Worm (Caenorhabditis elegans) whole organism, young adult: ENCODE measurements around the gene tgt-2.

Experiments
- B0019.2 ChIP-seq: fragments of 200-800 bp; sonication (Bioruptor generic); conservative IDR thresholded peaks from 2 replicates; pipeline ENCODE4 v1.3.6; 2022; ENCODE audit warnings: missing genetic modification reagents, missing genetic modification characterization, missing compliant biosample characterization
- B0035.1 ChIP-seq: sonication (generic microtip); optimal IDR thresholded peaks from 2 replicates; lab custom pipeline; 2016; ENCODE audit warnings: missing genetic modification characterization, mild to moderate bottlenecking, missing compliant biosample characterization, missing genotype, missing genetic modification reagents
- C17E4.6 ChIP-seq: fragments of 200-800 bp; sonication (Bioruptor generic); IDR thresholded peaks from 2 replicates; pipeline ENCODE4 v1.3.6; 2022; ENCODE audit warnings: missing genetic modification reagents, missing genetic modification characterization, missing compliant biosample characterization
- F37B4.10 ChIP-seq: fragments of 200-800 bp; sonication (Bioruptor generic); IDR thresholded peaks from 2 replicates; pipeline ENCODE4 v1.3.6; 2022; ENCODE audit warnings: missing genetic modification characterization, missing compliant biosample characterization
- F49E8.2 ChIP-seq: sonication (generic microtip); optimal IDR thresholded peaks from 3 replicates; lab custom pipeline; 2017; ENCODE audit warnings: missing genetic modification characterization, mild to moderate bottlenecking, missing compliant biosample characterization, antibody characterized with exemption, moderate library complexity; ENCODE audit not compliant: insufficient read depth
- K12H6.12 ChIP-seq: fragments of 200-800 bp; sonication (Bioruptor generic); optimal IDR thresholded peaks from 2 replicates; lab custom pipeline; 2018; ENCODE audit warnings: mild to moderate bottlenecking, missing genetic modification characterization, missing compliant biosample characterization
- Y53F4B.3 ChIP-seq: fragments of 200-800 bp; sonication (Bioruptor generic); IDR thresholded peaks from 2 replicates; pipeline ENCODE4 v1.3.6; 2022; ENCODE audit warnings: missing genetic modification reagents, missing genetic modification characterization, missing compliant biosample characterization
- Y53G8AR.9 ChIP-seq: fragments of 200-800 bp; sonication (Bioruptor generic); conservative IDR thresholded peaks from 2 replicates; pipeline ENCODE4 v1.3.6; 2022; ENCODE audit warnings: missing genetic modification reagents, missing genetic modification characterization, missing compliant biosample characterization
- Y56A3A.18 ChIP-seq: fragments of 200-800 bp; sonication (Bioruptor generic); IDR thresholded peaks from 2 replicates; pipeline ENCODE4 v1.3.6; 2022; ENCODE audit warnings: missing genetic modification reagents, missing genetic modification characterization, missing compliant biosample characterization
- ZK185.1 ChIP-seq: sonication (generic microtip); optimal IDR thresholded peaks from 2 replicates; lab custom pipeline; 2016; ENCODE audit warnings: mild to moderate bottlenecking, missing genetic modification characterization, missing compliant biosample characterization; ENCODE audit not compliant: poor library complexity, severe bottlenecking
- akir-1 ChIP-seq: fragments of 200-800 bp; sonication (Bioruptor generic); optimal IDR thresholded peaks from 2 replicates; lab custom pipeline; 2018; ENCODE audit warnings: mild to moderate bottlenecking, missing genetic modification characterization, moderate library complexity, missing compliant biosample characterization
- ama-1 ChIP-seq, 3 experiments: fragments of 150-350 bp in 1 of 3; sonication (generic microtip) in 2 of 3; optimal IDR thresholded peaks; 2 replicates each; lab custom pipeline; 2014 to 2018; ENCODE audit warnings: missing biosample characterization in 2 of 3, missing genetic modification characterization in 2 of 3, missing genetic modification reagents in 2 of 3
- atf-7 ChIP-seq: sonication (generic microtip); optimal IDR thresholded peaks from 2 replicates; lab custom pipeline; 2017; ENCODE audit warnings: mild to moderate bottlenecking, missing genetic modification characterization, missing compliant biosample characterization
- bed-1 ChIP-seq: fragments of 200-800 bp; sonication (Bioruptor generic); IDR thresholded peaks from 2 replicates; pipeline ENCODE4 v1.3.6; 2022; ENCODE audit warnings: missing genetic modification reagents, missing genetic modification characterization, missing compliant biosample characterization
- cebp-1 ChIP-seq, 2 experiments: fragments of 200-800 bp in 1 of 2; sonication (Bioruptor generic) in 1 of 2; sonication (generic microtip) in 1 of 2; IDR thresholded peaks in 1 of 2; optimal IDR thresholded peaks in 1 of 2; 2 replicates each; pipeline versions ENCODE4 v1.3.6 to Lab custom; 2017 to 2022; ENCODE audit warnings: missing compliant biosample characterization in 2 of 2, missing genetic modification characterization in 2 of 2, mild to moderate bottlenecking in 1 of 2, missing genetic modification reagents in 1 of 2, moderate library complexity in 1 of 2
- ceh-100 ChIP-seq: fragments of 200-800 bp; sonication (Bioruptor generic); IDR thresholded peaks from 2 replicates; pipeline ENCODE4 v1.3.6; 2022; ENCODE audit warnings: missing genetic modification reagents, missing genetic modification characterization, missing compliant biosample characterization
- ceh-27 ChIP-seq: fragments of 200-800 bp; sonication (Bioruptor generic); optimal IDR thresholded peaks from 2 replicates; lab custom pipeline; 2018; ENCODE audit warnings: mild to moderate bottlenecking, missing genetic modification characterization, moderate library complexity, missing compliant biosample characterization
- ceh-79 ChIP-seq: sonication (generic microtip); optimal IDR thresholded peaks from 2 replicates; lab custom pipeline; 2017; ENCODE audit warnings: mild to moderate bottlenecking, missing genetic modification characterization, missing compliant biosample characterization
- ceh-91 ChIP-seq: fragments of 200-800 bp; sonication (Bioruptor generic); IDR thresholded peaks from 2 replicates; pipeline ENCODE4 v1.3.6; 2022; ENCODE audit warnings: missing genetic modification reagents, missing genetic modification characterization, missing compliant biosample characterization
- dpff-1 ChIP-seq: sonication (generic microtip); optimal IDR thresholded peaks from 2 replicates; lab custom pipeline; 2017; ENCODE audit warnings: mild to moderate bottlenecking, missing genetic modification characterization, missing compliant biosample characterization
- egl-18 ChIP-seq: fragments of 200-800 bp; sonication (Bioruptor generic); IDR thresholded peaks from 2 replicates; pipeline ENCODE4 v1.3.6; 2022; ENCODE audit warnings: missing genetic modification reagents, missing genetic modification characterization, missing compliant biosample characterization
- ets-4 ChIP-seq: fragments of 200-800 bp; sonication (Bioruptor generic); optimal IDR thresholded peaks from 2 replicates; lab custom pipeline; 2018; ENCODE audit warnings: mild to moderate bottlenecking, missing genetic modification characterization, missing compliant biosample characterization
- hlh-12 ChIP-seq: sonication (generic microtip); optimal IDR thresholded peaks from 2 replicates; lab custom pipeline; 2016; ENCODE audit warnings: missing genetic modification characterization, missing compliant biosample characterization
- hrde-1 ChIP-seq: sonication (generic microtip); optimal IDR thresholded peaks from 2 replicates; lab custom pipeline; 2016; ENCODE audit warnings: missing genetic modification characterization, mild to moderate bottlenecking, missing compliant biosample characterization, moderate library complexity, missing genotype, missing genetic modification reagents, borderline replicate concordance
- lir-1 ChIP-seq: fragments of 200-800 bp; sonication (Bioruptor generic); conservative IDR thresholded peaks from 2 replicates; pipeline ENCODE4 v1.3.6; 2022; ENCODE audit warnings: missing genetic modification reagents, missing genetic modification characterization, missing compliant biosample characterization
- lsy-27 ChIP-seq: sonication (generic microtip); optimal IDR thresholded peaks from 2 replicates; lab custom pipeline; 2017; ENCODE audit warnings: missing genetic modification characterization, mild to moderate bottlenecking, missing compliant biosample characterization, antibody characterized with exemption, missing genotype, borderline replicate concordance; ENCODE audit not compliant: insufficient read depth
- mes-4 ChIP-seq: sonication (generic microtip); optimal IDR thresholded peaks from 2 replicates; lab custom pipeline; 2016; ENCODE audit warnings: missing genotype, missing genetic modification characterization, missing compliant biosample characterization
- nfya-1 ChIP-seq: sonication (generic microtip); optimal IDR thresholded peaks from 2 replicates; lab custom pipeline; 2017; ENCODE audit warnings: antibody characterized with exemption, missing compliant biosample characterization, missing genetic modification characterization, borderline replicate concordance; ENCODE audit not compliant: insufficient read depth
- nhr-179 ChIP-seq: sonication (generic microtip); optimal IDR thresholded peaks from 2 replicates; lab custom pipeline; 2016; ENCODE audit warnings: mild to moderate bottlenecking, missing genetic modification characterization, missing compliant biosample characterization
- rpc-1 ChIP-seq, 2 experiments: fragments of 150-350 bp in 1 of 2; sonication (generic microtip) in 1 of 2; optimal IDR thresholded peaks; 2 replicates each; lab custom pipeline; 2014 to 2018; ENCODE audit warnings: missing biosample characterization in 1 of 2, missing genetic modification characterization in 1 of 2, missing genetic modification reagents in 1 of 2, missing genotype in 1 of 2
- snpc-3.4 ChIP-seq: sonication (generic microtip); optimal IDR thresholded peaks from 2 replicates; lab custom pipeline; 2017; ENCODE audit warnings: missing genetic modification characterization, mild to moderate bottlenecking, missing compliant biosample characterization, antibody characterized with exemption, moderate library complexity, missing genotype, missing genetic modification reagents
- tlf-1 ChIP-seq: fragments of 200-800 bp; sonication (Bioruptor generic); optimal IDR thresholded peaks from 2 replicates; lab custom pipeline; 2018; ENCODE audit warnings: mild to moderate bottlenecking, missing genetic modification characterization, missing compliant biosample characterization
- xnd-1 ChIP-seq: sonication (generic microtip); optimal IDR thresholded peaks from 2 replicates; lab custom pipeline; 2016; ENCODE audit warnings: missing genotype, missing genetic modification reagents, missing genetic modification characterization, missing compliant biosample characterization
- zfh-2 ChIP-seq: fragments of 200-800 bp; sonication (Bioruptor generic); conservative IDR thresholded peaks from 2 replicates; pipeline ENCODE4 v1.3.6; 2022; ENCODE audit warnings: missing genetic modification reagents, missing genetic modification characterization, missing compliant biosample characterization
- ztf-18 ChIP-seq: sonication (generic microtip); optimal IDR thresholded peaks from 2 replicates; lab custom pipeline; 2016; ENCODE audit warnings: missing genotype, mild to moderate bottlenecking, missing genetic modification characterization, missing compliant biosample characterization
- ztf-22 ChIP-seq: fragments of 200-800 bp; sonication (Bioruptor generic); optimal IDR thresholded peaks from 2 replicates; lab custom pipeline; 2018; ENCODE audit warnings: mild to moderate bottlenecking, missing genetic modification characterization, moderate library complexity, missing compliant biosample characterization
- ztf-3 ChIP-seq: fragments of 200-800 bp; sonication (Bioruptor generic); optimal IDR thresholded peaks from 2 replicates; lab custom pipeline; 2018; ENCODE audit warnings: mild to moderate bottlenecking, missing genetic modification characterization, missing compliant biosample characterization
- ztf-6 ChIP-seq: fragments of 200-800 bp; sonication (Bioruptor generic); IDR thresholded peaks from 2 replicates; pipeline ENCODE4 v1.3.6; 2022; ENCODE audit warnings: missing genetic modification reagents, missing genetic modification characterization, missing compliant biosample characterization

tgt-2 gene

DNA sequence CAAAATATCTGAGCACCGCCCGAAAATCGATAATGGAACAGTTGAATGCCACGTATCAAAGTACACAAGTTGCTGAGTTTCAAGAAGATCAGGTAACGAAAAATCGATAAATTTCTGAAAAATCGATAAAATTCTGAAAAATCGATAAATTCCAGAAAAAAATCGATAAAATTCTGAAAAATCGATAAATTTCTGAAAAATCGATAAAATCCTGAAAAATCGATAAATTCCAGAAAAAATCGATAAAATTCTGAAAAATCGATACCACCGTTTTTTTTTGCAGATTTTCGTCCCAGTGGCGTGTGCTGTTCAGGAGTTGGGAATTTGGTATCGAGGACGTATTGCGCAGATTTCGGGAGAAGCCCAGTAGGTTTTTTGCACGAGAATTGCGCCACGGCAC is 29.2 kb downstream of the tgt-2 start:
- no peak for TF ChIP-seq ztf-6 (GFP tag; lab: Robert Waterston, UW)
- TF ChIP-seq egl-18 (GFP tag; lab: Robert Waterston, UW), result no peak
- no peak for TF ChIP-seq ztf-3 (GFP tag; lab: Kevin White, UChicago)
- no peak for TF ChIP-seq dpff-1 (tag; lab: Kevin White, UChicago)
- TF ChIP-seq nfya-1 (tag; lab: Kevin White, UChicago), result no peak
- TF ChIP-seq lir-1 (GFP tag; lab: Robert Waterston, UW), result no peak
- no peak for TF ChIP-seq ceh-100 (GFP tag; lab: Robert Waterston, UW)

DNA sequence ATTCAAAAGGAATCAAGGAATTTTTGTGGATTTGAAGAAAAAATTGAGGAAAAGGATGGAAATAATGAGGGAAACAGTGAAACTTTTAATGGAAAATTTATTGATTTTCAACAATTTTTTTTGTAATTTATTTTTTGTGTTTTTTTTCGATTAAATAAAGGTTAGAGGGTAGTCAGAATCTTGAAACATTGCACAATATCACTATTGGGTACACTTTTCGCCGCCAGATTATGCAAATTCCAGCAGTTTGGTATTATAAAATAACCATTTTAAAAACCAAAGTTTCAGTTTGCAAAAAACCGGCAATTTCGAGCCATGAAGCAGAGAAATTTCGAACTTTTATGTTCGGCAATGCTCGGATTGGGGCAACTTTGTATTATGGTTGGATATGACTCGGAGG is 33.3 kb downstream of the tgt-2 start, which contains the start of gene Y39B6A.27:
Gene Y39B6A.27, plus strand, starts transcription at position 301 of the 400 bp plus-strand sequence.
- no peak for TF ChIP-seq mes-4
- no peak for TF ChIP-seq lir-1 (GFP tag; lab: Robert Waterston, UW)
- TF ChIP-seq lsy-27, result no peak
- no peak for TF ChIP-seq C17E4.6
- no peak for TF ChIP-seq B0035.1
- TF ChIP-seq snpc-3.4, result no peak
- TF ChIP-seq B0019.2 (GFP tag; lab: Robert Waterston, UW), result no peak
- no peak for TF ChIP-seq bed-1
- TF ChIP-seq ets-4 (GFP tag; lab: Kevin White, UChicago), result no peak
- no peak for TF ChIP-seq ZK185.1 (tag; lab: Kevin White, UChicago)
- no peak for TF ChIP-seq cebp-1 (GFP tag; IDR thresholded peaks at IDR 0.05; lab: Robert Waterston, UW)
- no peak for TF ChIP-seq cebp-1 (tag; optimal IDR thresholded peaks at IDR 0.05; lab: Kevin White, UChicago)
- TF ChIP-seq egl-18 (GFP tag; lab: Robert Waterston, UW), result no peak
- TF ChIP-seq hlh-12 (tag; lab: Kevin White, UChicago), result no peak
- no peak for TF ChIP-seq ceh-91
- TF ChIP-seq ama-1 (optimal IDR thresholded peaks at IDR 0.05; lab: Kevin White, UChicago), result no peak
- no peak for TF ChIP-seq ama-1 (GFP tag; optimal IDR thresholded peaks at IDR 0.05; lab: Kevin White, UChicago)
- no peak for TF ChIP-seq ceh-27 (GFP tag; lab: Kevin White, UChicago)
- no peak for TF ChIP-seq hrde-1 (tag; lab: Kevin White, UChicago)
- no peak for TF ChIP-seq Y53F4B.3 (GFP tag; lab: Robert Waterston, UW)
- no peak for TF ChIP-seq ztf-22 (GFP tag; lab: Kevin White, UChicago)
- no peak for TF ChIP-seq atf-7 (tag; lab: Kevin White, UChicago)

- TF ChIP-seq K12H6.12 (tag; lab: Kevin White, UChicago), result no peak
- TF ChIP-seq tlf-1, result no peak
- TF ChIP-seq nhr-179 (tag; lab: Kevin White, UChicago), result no peak
- no peak for TF ChIP-seq Y56A3A.18 (GFP tag; lab: Robert Waterston, UW)
- TF ChIP-seq ceh-79 (tag; lab: Kevin White, UChicago), result no peak
- TF ChIP-seq akir-1 (GFP tag; lab: Kevin White, UChicago), result no peak
- TF ChIP-seq Y53G8AR.9 (GFP tag; lab: Robert Waterston, UW), result no peak
- TF ChIP-seq xnd-1, result no peak
- no peak for TF ChIP-seq rpc-1 (optimal IDR thresholded peaks at IDR 0.05; lab: Kevin White, UChicago)
- no peak for TF ChIP-seq rpc-1 (tag; optimal IDR thresholded peaks at IDR 0.05; lab: Kevin White, UChicago)
- TF ChIP-seq zfh-2, result no peak
- no peak for TF ChIP-seq F37B4.10 (GFP tag; lab: Robert Waterston, UW)
- TF ChIP-seq F49E8.2 (tag; lab: Kevin White, UChicago), result no peak
- no peak for TF ChIP-seq ztf-18 (tag; lab: Kevin White, UChicago)
- TF ChIP-seq nfya-1 (tag; lab: Kevin White, UChicago), result no peak
These were observed 37.9 kb downstream of the tgt-2 start for ce11 chrV:19036061-19036460.
